Fruit fly (Drosophila melanogaster): Measurements from ENCODE around the gene CG14142.

The CG14142 gene

dm6 chr3L:11215244-11216121 is 42.2 kb downstream of the CG14142 start:
- TF ChIP-seq Dll (optimal IDR thresholded peaks at IDR 0.05), result no peak
- no peak for TF ChIP-seq usp (GFP tag; optimal IDR thresholded peaks at IDR 0.05)
- no peak for TF ChIP-seq psq (optimal IDR thresholded peaks at IDR 0.05)
- no peak for TF ChIP-seq EcR (GFP tag; optimal IDR thresholded peaks at IDR 0.05)
- TF ChIP-seq pan (optimal IDR thresholded peaks at IDR 0.05), result no peak
- TF ChIP-seq CG8478 (optimal IDR thresholded peaks at IDR 0.05), result no peak

dm6 chr3L:11216219-11216618 is 42.9 kb downstream of the CG14142 start:
- TF ChIP-seq Dll (optimal IDR thresholded peaks at IDR 0.05) (no peak), psq (optimal IDR thresholded peaks at IDR 0.05) (no peak), EcR (GFP tag; optimal IDR thresholded peaks at IDR 0.05) (no peak), pan (optimal IDR thresholded peaks at IDR 0.05) (no peak), CG8478 (optimal IDR thresholded peaks at IDR 0.05) (no peak), usp (GFP tag; optimal IDR thresholded peaks at IDR 0.05) (no peak)

dm6 chr3L:11217893-11218292 is 44.6 kb downstream of the CG14142 start:
- TF ChIP-seq CG8478 (optimal IDR thresholded peaks at IDR 0.05) (no peak), EcR (GFP tag; optimal IDR thresholded peaks at IDR 0.05) (no peak), usp (GFP tag; optimal IDR thresholded peaks at IDR 0.05) (no peak), pan (optimal IDR thresholded peaks at IDR 0.05) (no peak), Dll (optimal IDR thresholded peaks at IDR 0.05) (no peak)

dm6 chr3L:11218892-11219291 is 45.6 kb downstream of the CG14142 start:
- TF ChIP-seq CG8478 (optimal IDR thresholded peaks at IDR 0.05) (no peak), Dll (optimal IDR thresholded peaks at IDR 0.05) (no peak), EcR (GFP tag; optimal IDR thresholded peaks at IDR 0.05) (no peak), pan (optimal IDR thresholded peaks at IDR 0.05) (no peak), usp (GFP tag; optimal IDR thresholded peaks at IDR 0.05) (no peak), psq (optimal IDR thresholded peaks at IDR 0.05) (no peak)

dm6 chr3L:11224651-11225050 is 51.3 kb downstream of the CG14142 start:
- no peak for TF ChIP-seq pan (optimal IDR thresholded peaks at IDR 0.05)
- TF ChIP-seq Dll (optimal IDR thresholded peaks at IDR 0.05), result no peak
- no peak for TF ChIP-seq psq (optimal IDR thresholded peaks at IDR 0.05)
- no peak for TF ChIP-seq EcR (GFP tag; optimal IDR thresholded peaks at IDR 0.05)
- no peak for TF ChIP-seq CG8478 (optimal IDR thresholded peaks at IDR 0.05)
- TF ChIP-seq usp (GFP tag; optimal IDR thresholded peaks at IDR 0.05), result no peak
